Fruit fly (Drosophila melanogaster): Measurements from ENCODE around the gene Chchd3.
A peak's percentile ranks its signal among the peaks of the same experiment; 100 is the strongest.

The Chchd3 gene

DNA sequence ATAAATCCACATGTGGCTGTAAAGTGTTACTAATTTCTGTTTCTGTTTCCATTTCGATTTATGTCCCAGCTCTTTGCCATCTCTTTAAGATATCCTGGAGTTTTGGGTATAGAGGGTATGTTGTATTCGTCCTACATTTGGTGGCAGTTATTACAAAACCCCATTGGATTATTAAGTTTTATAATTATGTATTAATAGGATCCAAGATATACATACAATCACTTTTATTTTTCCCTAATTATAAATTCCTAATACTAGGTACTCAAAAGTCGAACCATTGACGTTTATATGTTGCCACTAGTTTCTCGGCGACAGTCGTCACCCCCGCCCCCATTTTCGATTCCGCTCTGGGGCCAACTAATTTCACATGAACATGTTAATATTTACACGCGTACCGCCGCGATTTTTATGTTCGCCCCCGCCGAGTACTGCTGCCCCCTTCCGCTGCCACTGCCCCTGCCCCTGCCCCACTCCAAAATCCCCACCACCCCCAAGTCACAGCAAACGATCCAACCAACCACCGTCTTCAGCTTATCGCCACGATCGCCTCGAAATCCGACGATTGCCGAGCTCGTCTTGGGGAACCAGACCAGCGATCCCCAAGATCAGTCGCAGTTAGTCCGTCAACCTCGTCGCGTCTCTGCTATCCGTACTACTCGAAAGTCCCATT lies 11.1 kb upstream of the Chchd3 start, which contains the start of gene Sox100B (continued):
- TF ChIP-seq CG34406 (GFP tag; optimal IDR thresholded peaks at IDR 0.05) (no peak), CG8632 (GFP tag; optimal IDR thresholded peaks at IDR 0.05) (no peak), net (GFP tag; optimal IDR thresholded peaks at IDR 0.05) (no peak), Sox15 (GFP tag; optimal IDR thresholded peaks at IDR 0.05) (no peak), CG10631 (GFP tag; optimal IDR thresholded peaks at IDR 0.05) (no peak)

- TF ChIP-seq net (GFP tag; optimal IDR thresholded peaks at IDR 0.05), result peak; percentile 85
- peak; percentile 56 for TF ChIP-seq lz (GFP tag; optimal IDR thresholded peaks at IDR 0.05)
- peak; percentile 79 for TF ChIP-seq dsx (GFP tag; optimal IDR thresholded peaks at IDR 0.05; ENCODE audit: poor library complexity, severe bottlenecking)
- TF ChIP-seq ss (GFP tag; optimal IDR thresholded peaks at IDR 0.05), result peak; percentile 84 to 94
- peak; percentile 88 for TF ChIP-seq CG8119 (GFP tag; IDR thresholded peaks at IDR 0.05)
- peak; percentile 77 for TF ChIP-seq CG10669 (GFP tag; optimal IDR thresholded peaks at IDR 0.05)
- peak; percentile 71 for TF ChIP-seq fkh (GFP tag; optimal IDR thresholded peaks at IDR 0.05)
- TF ChIP-seq CG32006 (GFP tag; optimal IDR thresholded peaks at IDR 0.05), result peak; percentile 29
- TF ChIP-seq pdm3 (GFP tag; optimal IDR thresholded peaks at IDR 0.05), result peak; percentile 47
- TF ChIP-seq CG3919 (GFP tag; optimal IDR thresholded peaks at IDR 0.05), result peak; percentile 35
- TF ChIP-seq Sox15 (GFP tag; optimal IDR thresholded peaks at IDR 0.05), result no peak
- TF ChIP-seq Sox102F (GFP tag; optimal IDR thresholded peaks at IDR 0.05), result peak; percentile 63
- TF ChIP-seq vri (GFP tag; optimal IDR thresholded peaks at IDR 0.05), result peak; percentile 64
- TF ChIP-seq Eip93F (GFP tag; optimal IDR thresholded peaks at IDR 0.05), result peak; percentile 20
- peak; percentile 39 for TF ChIP-seq Sox14 (GFP tag; optimal IDR thresholded peaks at IDR 0.05)
- peak; percentile 34 for TF ChIP-seq CG8319 (GFP tag; optimal IDR thresholded peaks at IDR 0.05)
- TF ChIP-seq CG6163 (GFP tag; IDR thresholded peaks at IDR 0.05), result peak; percentile 93
- TF ChIP-seq Ets96B (tag; optimal IDR thresholded peaks at IDR 0.05), result peak; percentile 79
- peak; percentile 30 for TF ChIP-seq OdsH (GFP tag; optimal IDR thresholded peaks at IDR 0.05)
- TF ChIP-seq fd85E (GFP tag; optimal IDR thresholded peaks at IDR 0.05), result peak; percentile 39
- TF ChIP-seq topi (GFP tag; optimal IDR thresholded peaks at IDR 0.05), result peak; percentile 42
- peak; percentile 81 for TF ChIP-seq CG1621 (tag; optimal IDR thresholded peaks at IDR 0.05)
- TF ChIP-seq CG11902 (GFP tag; optimal IDR thresholded peaks at IDR 0.05), result no peak
- no peak for TF ChIP-seq dac (GFP tag; optimal IDR thresholded peaks at IDR 0.05)
- peak; percentile 86 for TF ChIP-seq Eip78C (GFP tag)
- TF ChIP-seq Gug (GFP tag; IDR thresholded peaks at IDR 0.05), result peak; percentile 51; the same call in 1 of the 2 replicates
- TF ChIP-seq Hr38 (GFP tag; optimal IDR thresholded peaks at IDR 0.05), result no peak
- no peak for TF ChIP-seq cyc (GFP tag; optimal IDR thresholded peaks at IDR 0.05)
- TF ChIP-seq fd59A (GFP tag; optimal IDR thresholded peaks at IDR 0.05), result peak; percentile 52
- peak; percentile 50 to 72 for TF ChIP-seq salr (GFP tag; optimal IDR thresholded peaks at IDR 0.05)
- peak; percentile 39; the same call in 1 of the 2 replicates for TF ChIP-seq CG11294 (GFP tag; IDR thresholded peaks at IDR 0.05)
- peak; percentile 18 for TF ChIP-seq Eip75B (GFP tag; optimal IDR thresholded peaks at IDR 0.05)
- TF ChIP-seq Hr4 (GFP tag; optimal IDR thresholded peaks at IDR 0.05), result no peak
- peak; percentile 83 for TF ChIP-seq CG6808 (GFP tag; optimal IDR thresholded peaks at IDR 0.05)
- TF ChIP-seq Lpt (GFP tag; optimal IDR thresholded peaks at IDR 0.05), result peak; percentile 60
- TF ChIP-seq spab (GFP tag; optimal IDR thresholded peaks at IDR 0.05), result peak; percentile 74
- TF ChIP-seq CG3032 (tag; optimal IDR thresholded peaks at IDR 0.05), result peak; percentile 71
- peak; percentile 25 for TF ChIP-seq CG11762 (GFP tag; optimal IDR thresholded peaks at IDR 0.05; ENCODE audit: insufficient read depth)
- peak; percentile 58 for TF ChIP-seq CG6276 (GFP tag; optimal IDR thresholded peaks at IDR 0.05)
- peak; percentile 34 for TF ChIP-seq CG6854 (GFP tag; optimal IDR thresholded peaks at IDR 0.05)
- peak; percentile 68 for TF ChIP-seq CG8632 (GFP tag; optimal IDR thresholded peaks at IDR 0.05)
- TF ChIP-seq acj6 (GFP tag; optimal IDR thresholded peaks at IDR 0.05), result peak; percentile 46
- peak; percentile 46 for TF ChIP-seq CG31627 (GFP tag; optimal IDR thresholded peaks at IDR 0.05)
- TF ChIP-seq achi (GFP tag; optimal IDR thresholded peaks at IDR 0.05), result peak; percentile 49
- TF ChIP-seq eg (GFP tag; IDR thresholded peaks at IDR 0.05), result peak; percentile 92
Measured at dm6 chr3R:31062344-31062964, 8.7 kb upstream of the Chchd3 start.
